Worm (Caenorhabditis elegans): ENCODE results near the gene glrx-3.

DNA sequence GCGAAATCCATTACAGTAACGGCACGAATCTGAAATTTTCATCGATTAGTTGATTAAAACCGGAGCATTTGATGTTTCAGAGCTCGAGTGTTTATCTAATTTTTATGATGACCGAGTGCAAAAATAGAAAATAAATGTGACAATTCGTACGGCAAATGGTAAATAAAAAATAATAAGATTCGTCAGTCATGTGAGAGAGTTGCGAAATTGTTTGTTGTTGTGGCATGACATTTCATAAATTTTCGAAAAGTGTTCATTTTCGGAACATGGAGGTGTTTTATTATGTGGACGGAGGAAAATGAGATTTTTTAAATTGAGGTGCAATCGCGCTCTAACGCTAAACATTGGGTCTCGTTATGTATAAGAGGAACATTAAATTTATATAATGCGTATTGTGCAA lies 628 bp upstream of the glrx-3 start:
- no peak for TF ChIP-seq dao-5 (tag; optimal IDR thresholded peaks at IDR 0.05)
- no peak for TF ChIP-seq him-1 (tag; optimal IDR thresholded peaks at IDR 0.05)
